Worm (Caenorhabditis elegans): ENCODE results near the gene R04A9.1.

ce11 chrX:423757-424156 is 19.1 kb downstream of the R04A9.1 start:
- no peak for TF ChIP-seq hlh-6 (tag; optimal IDR thresholded peaks at IDR 0.05)
- TF ChIP-seq hlh-15 (tag; optimal IDR thresholded peaks at IDR 0.05): no peak
